Worm (Caenorhabditis elegans): ENCODE results near the gene clec-178.
A peak's percentile ranks its signal among the peaks of the same experiment; 100 is the strongest.

The clec-178 gene

DNA sequence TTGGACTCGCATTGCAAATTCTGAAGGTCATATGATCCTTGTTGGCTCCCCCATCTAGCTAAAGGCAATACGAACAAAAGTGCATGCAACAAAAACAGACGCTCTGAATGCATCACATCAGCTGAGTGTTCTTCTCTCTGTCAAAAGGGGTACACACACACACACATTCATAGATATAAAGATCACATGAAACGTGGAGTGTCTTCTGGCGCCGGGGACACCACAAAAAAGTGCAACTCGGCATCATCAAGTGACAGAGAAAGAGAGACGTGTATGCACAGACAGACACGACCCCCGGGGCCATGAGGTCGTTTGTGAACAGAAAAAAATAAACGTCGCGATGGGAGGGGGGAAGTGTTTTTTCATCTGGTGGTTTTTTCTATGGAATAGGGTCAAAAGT, 46.4 kb upstream of the clec-178 start (continued):
- TF ChIP-seq spr-1 (tag; optimal IDR thresholded peaks at IDR 0.05), result peak; percentile 56
- TF ChIP-seq unc-62 (GFP tag; optimal IDR thresholded peaks at IDR 0.05 in 1 of 2), result peak in 1 of 2 experiments; percentile 99
- peak; percentile 57 for TF ChIP-seq unc-62 (tag; optimal IDR thresholded peaks at IDR 0.05)

DNA sequence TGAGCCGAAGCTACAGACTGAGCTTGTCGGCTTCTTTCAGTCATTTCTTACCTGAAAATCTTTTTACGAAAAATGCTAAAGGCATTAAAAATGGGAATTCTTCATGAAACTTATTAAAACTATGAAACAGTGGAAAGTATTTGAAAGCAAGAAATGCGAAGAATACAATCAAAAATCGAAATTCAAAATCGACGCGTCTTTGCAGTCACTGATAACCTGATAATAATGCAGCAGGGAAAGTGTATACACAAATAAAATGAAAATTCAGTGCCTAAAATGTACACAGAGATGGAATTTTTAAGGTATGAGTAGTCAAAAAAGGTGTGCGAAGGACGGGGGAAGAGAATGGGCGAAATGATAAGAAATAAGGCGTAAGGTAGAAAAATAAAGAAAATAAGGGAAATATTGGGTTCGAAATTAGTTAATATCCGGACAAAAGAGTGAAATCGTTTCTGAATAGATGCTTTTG, 39.2 kb upstream of the clec-178 start, which contains the start of gene C39H7.4:
C39H7.4 (minus strand) TSS at position 51 of the 469 bp plus-strand sequence.
- TF ChIP-seq pqm-1 (tag; optimal IDR thresholded peaks at IDR 0.05), result peak; percentile 93
- TF ChIP-seq nhr-28 (tag; optimal IDR thresholded peaks at IDR 0.05), result peak; percentile 87
- no peak for TF ChIP-seq Y5F2A.4 (GFP tag; optimal IDR thresholded peaks at IDR 0.05)
- TF ChIP-seq daf-16 (GFP tag; optimal IDR thresholded peaks at IDR 0.05), result no peak
- peak; percentile 91 for TF ChIP-seq daf-16 (tag; optimal IDR thresholded peaks at IDR 0.05)

DNA sequence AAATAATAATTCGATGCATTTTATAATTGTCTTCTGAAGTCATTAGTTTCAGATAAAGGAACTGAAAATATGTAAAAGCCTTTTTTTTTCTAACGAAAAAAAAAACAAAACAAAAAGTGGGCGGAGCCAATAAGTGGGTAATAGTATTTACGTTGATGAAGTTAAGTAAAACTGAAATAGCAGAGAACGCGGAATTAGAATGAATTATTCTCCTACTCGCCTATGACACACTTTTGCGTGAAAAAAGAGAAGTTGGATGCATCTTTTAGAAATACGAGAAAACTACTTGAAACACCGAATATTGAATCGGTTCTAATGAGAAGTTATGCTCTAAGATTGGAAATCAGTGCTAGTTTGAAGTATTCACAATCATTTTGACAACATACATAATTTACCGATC, 34.1 kb upstream of the clec-178 start, which contains the start of gene srsx-16:
srsx-16 (minus strand) TSS at position 101 of the 400 bp plus-strand sequence.
- no peak for TF ChIP-seq set-16 (GFP tag; IDR thresholded peaks at IDR 0.05)
- no peak for TF ChIP-seq F10B5.3 (tag; optimal IDR thresholded peaks at IDR 0.05)
- TF ChIP-seq egl-27 (tag; optimal IDR thresholded peaks at IDR 0.05), result no peak
- no peak for TF ChIP-seq ceh-32 (tag; optimal IDR thresholded peaks at IDR 0.05; ENCODE audit: poor library complexity)
- TF ChIP-seq ces-1 (GFP tag; optimal IDR thresholded peaks at IDR 0.05), result no peak
- TF ChIP-seq tra-1 (GFP tag; IDR thresholded peaks at IDR 0.05), result no peak
- no peak for TF ChIP-seq spr-3 (GFP tag; optimal IDR thresholded peaks at IDR 0.05)
- TF ChIP-seq lin-13 (GFP tag; optimal IDR thresholded peaks at IDR 0.05), result no peak
- no peak for TF ChIP-seq Y75B8A.6 (GFP tag; IDR thresholded peaks at IDR 0.05)
- no peak for TF ChIP-seq nhr-6 (tag; optimal IDR thresholded peaks at IDR 0.05)
- TF ChIP-seq unc-39 (tag; optimal IDR thresholded peaks at IDR 0.05), result no peak
- TF ChIP-seq ZK337.2 (GFP tag; IDR thresholded peaks at IDR 0.05), result no peak
- no peak for TF ChIP-seq nhr-28 (tag; optimal IDR thresholded peaks at IDR 0.05)

DNA sequence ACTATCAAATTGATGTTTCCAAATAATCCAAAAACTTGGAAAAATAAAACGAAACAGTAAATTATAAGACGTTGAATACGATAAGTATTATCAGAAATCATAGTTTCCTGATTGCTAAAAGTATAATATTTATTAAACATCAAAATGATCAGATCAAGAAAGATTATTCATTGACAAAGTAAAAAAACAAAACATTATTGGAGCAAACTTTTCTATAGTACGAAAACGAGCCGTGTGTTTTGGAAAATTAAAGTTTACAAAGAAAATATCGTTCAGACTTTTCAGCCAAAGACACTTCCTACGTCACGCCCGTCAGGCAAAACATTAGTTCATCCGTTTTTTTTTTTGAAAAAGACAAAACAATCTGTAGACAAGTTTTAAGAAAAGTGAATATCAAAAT, 30.0 kb upstream of the clec-178 start, which contains the start of gene srsx-15:
srsx-15 (minus strand) TSS at position 101 of the 400 bp plus-strand sequence.
- TF ChIP-seq lin-39 (tag; optimal IDR thresholded peaks at IDR 0.05), result no peak
- TF ChIP-seq ceh-62 (tag; optimal IDR thresholded peaks at IDR 0.05), result no peak
- no peak for TF ChIP-seq F26F4.8 (GFP tag; conservative IDR thresholded peaks at IDR 0.05)
- no peak for TF ChIP-seq nhr-111 (GFP tag; optimal IDR thresholded peaks at IDR 0.05)
- TF ChIP-seq nhr-41 (GFP tag; IDR thresholded peaks at IDR 0.05), result no peak
- TF ChIP-seq attf-4 (tag; optimal IDR thresholded peaks at IDR 0.05), result no peak
- TF ChIP-seq nhr-25 (tag; optimal IDR thresholded peaks at IDR 0.05; ENCODE audit: borderline replicate concordance, insufficient read depth), result no peak
- TF ChIP-seq dmd-6 (GFP tag; IDR thresholded peaks at IDR 0.05), result no peak
- TF ChIP-seq snpc-1.2 (GFP tag; IDR thresholded peaks at IDR 0.05), result no peak
- TF ChIP-seq lin-15B (tag; optimal IDR thresholded peaks at IDR 0.05), result no peak
- TF ChIP-seq pqm-1 (tag; optimal IDR thresholded peaks at IDR 0.05), result no peak
- TF ChIP-seq mep-1 (tag; optimal IDR thresholded peaks at IDR 0.05), result no peak
- TF ChIP-seq ceh-28 (tag; optimal IDR thresholded peaks at IDR 0.05), result no peak
- no peak for TF ChIP-seq nhr-77 (tag; optimal IDR thresholded peaks at IDR 0.05)
- no peak for TF ChIP-seq unc-130 (GFP tag; optimal IDR thresholded peaks at IDR 0.05)
- no peak for TF ChIP-seq saeg-2 (GFP tag; IDR thresholded peaks at IDR 0.05)
- no peak for TF ChIP-seq nhr-10 (tag; optimal IDR thresholded peaks at IDR 0.05)
- no peak for TF ChIP-seq hif-1 (tag; optimal IDR thresholded peaks at IDR 0.05)
- no peak for TF ChIP-seq lir-3 (tag; optimal IDR thresholded peaks at IDR 0.05)
- no peak for TF ChIP-seq nhr-102 (tag; optimal IDR thresholded peaks at IDR 0.05)
